Fruit fly (Drosophila melanogaster) whole organism, wandering third instar larva: ENCODE results near the gene robl62A.

Experiments used
- Hnf4 ChIP-seq: fragments of 200-800 bp; sonication (Bioruptor generic); optimal IDR thresholded peaks from 2 replicates; lab custom pipeline; 2016; ENCODE audit warnings: missing biosample characterization, mild to moderate bottlenecking, missing genetic modification characterization
- Hr83 ChIP-seq: fragments of 200-300 bp; sonication (Bioruptor generic); optimal IDR thresholded peaks from 2 replicates; lab custom pipeline; 2016; ENCODE audit warnings: missing biosample characterization, mild to moderate bottlenecking, missing genetic modification characterization, moderate library complexity; ENCODE audit not compliant: poor library complexity, severe bottlenecking
- br ChIP-seq: fragments of 200-800 bp; sonication (Bioruptor generic); optimal IDR thresholded peaks from 2 replicates; lab custom pipeline; 2016; ENCODE audit warnings: missing biosample characterization, missing genetic modification characterization
- brk ChIP-seq: fragments of 200-800 bp; sonication (Bioruptor generic); optimal IDR thresholded peaks from 2 replicates; lab custom pipeline; 2016; ENCODE audit warnings: missing biosample characterization, mild to moderate bottlenecking, missing genetic modification characterization
- fru ChIP-seq: fragments of 200-800 bp; sonication (Bioruptor generic); optimal IDR thresholded peaks from 3 replicates; lab custom pipeline; 2016; ENCODE audit warnings: missing biosample characterization, mild to moderate bottlenecking, missing genetic modification characterization
- h ChIP-seq: fragments of 200-800 bp; sonication (Bioruptor generic); optimal IDR thresholded peaks from 3 replicates; lab custom pipeline; 2016; ENCODE audit warnings: missing biosample characterization, mild to moderate bottlenecking, missing genetic modification characterization
- psq ChIP-seq: fragments of 200-800 bp; sonication (Bioruptor generic); optimal IDR thresholded peaks from 3 replicates; lab custom pipeline; 2017; ENCODE audit warnings: missing biosample characterization, mild to moderate bottlenecking, missing genetic modification characterization, moderate library complexity

dm6 chr3L:1457281-1457680 lies 20.1 kb upstream of the robl62A start:
- TF ChIP-seq Hnf4 (GFP tag; lab: Kevin White, UChicago) (peak; percentile 15), fru (GFP tag; lab: Kevin White, UChicago) (peak; percentile 70), brk (GFP tag; lab: Kevin White, UChicago) (no peak), h (peak; percentile 61), Hr83 (GFP tag; lab: Kevin White, UChicago) (no peak), br (GFP tag; lab: Kevin White, UChicago) (peak; percentile 28), psq (GFP tag; lab: Kevin White, UChicago) (peak; percentile 42)
